Fruit fly (Drosophila melanogaster): ENCODE measurements around the gene CG15812.

CG15812 gene

dm6 chr3L:3134064-3134545 is 25.7 kb upstream of the CG15812 start (continued):
- TF ChIP-seq CG7556 (GFP tag; optimal IDR thresholded peaks at IDR 0.05), result peak; percentile 42
- no peak for TF ChIP-seq Dad (GFP tag; optimal IDR thresholded peaks at IDR 0.05)
- TF ChIP-seq CG17361 (GFP tag; IDR thresholded peaks at IDR 0.05), result 0 out of 3 replicates have a peak, but pooled peaks have one; percentile 24
- TF ChIP-seq bcd (GFP tag; optimal IDR thresholded peaks at IDR 0.05), result no peak
- TF ChIP-seq CG15601 (tag; optimal IDR thresholded peaks at IDR 0.05), result no peak
- TF ChIP-seq CG17385 (GFP tag; optimal IDR thresholded peaks at IDR 0.05), result peak; percentile 39
- TF ChIP-seq CG8924 (tag; optimal IDR thresholded peaks at IDR 0.05), result peak; percentile 20
- TF ChIP-seq CG13287 (GFP tag; IDR thresholded peaks at IDR 0.05; ENCODE audit: partially characterized antibody), result peak; percentile 7; the same call in 1 of the 2 replicates
- TF ChIP-seq h (optimal IDR thresholded peaks at IDR 0.05), result no peak
- TF ChIP-seq otp (GFP tag; IDR thresholded peaks at IDR 0.05), result peak; percentile 15; the same call in 1 of the 3 replicates
- no peak for TF ChIP-seq CG4617 (GFP tag; optimal IDR thresholded peaks at IDR 0.05; ENCODE audit: borderline replicate concordance)
- TF ChIP-seq amos (GFP tag; IDR thresholded peaks at IDR 0.05; ENCODE audit: partially characterized antibody), result peak; percentile 32; the same call in 1 of the 2 replicates
- no peak for TF ChIP-seq CG9876 (GFP tag; optimal IDR thresholded peaks at IDR 0.05)
- peak; percentile 70; the same call in 1 of the 4 replicates for TF ChIP-seq chinmo (GFP tag; IDR thresholded peaks at IDR 0.05; ENCODE audit: partially characterized antibody)
- peak in 1 of 2 experiments; percentile 45 for TF ChIP-seq Hr51 (GFP tag; optimal IDR thresholded peaks at IDR 0.05)
- no peak for TF ChIP-seq Ets65A (GFP tag)
- no peak for TF ChIP-seq oc (tag; optimal IDR thresholded peaks at IDR 0.05)
- no peak for TF ChIP-seq CG15696 (tag; optimal IDR thresholded peaks at IDR 0.05)
- no peak for TF ChIP-seq vfl (GFP tag; optimal IDR thresholded peaks at IDR 0.05)
- peak; percentile 26 for TF ChIP-seq CG2120 (GFP tag; optimal IDR thresholded peaks at IDR 0.05)
- no peak for TF ChIP-seq crol (GFP tag; IDR thresholded peaks at IDR 0.05)
- TF ChIP-seq CG30403 (GFP tag; optimal IDR thresholded peaks at IDR 0.05), result no peak
- TF ChIP-seq HLH3B (GFP tag; IDR thresholded peaks at IDR 0.05), result no peak
- no peak for TF ChIP-seq repo (GFP tag; optimal IDR thresholded peaks at IDR 0.05)
- 0 out of 2 replicates have a peak, but pooled peaks have one; percentile 4 for TF ChIP-seq slbo (GFP tag; IDR thresholded peaks at IDR 0.05)
- peak; percentile 21 for TF ChIP-seq CG10209 (GFP tag; optimal IDR thresholded peaks at IDR 0.05)
- TF ChIP-seq CG8765 (GFP tag; IDR thresholded peaks at IDR 0.05), result no peak
- peak; percentile 46 for TF ChIP-seq CG6813 (GFP tag; optimal IDR thresholded peaks at IDR 0.05)
- peak; percentile 29 for TF ChIP-seq Atf6 (GFP tag; IDR thresholded peaks at IDR 0.05)
- no peak for TF ChIP-seq CG5953 (GFP tag; IDR thresholded peaks at IDR 0.05)
- TF ChIP-seq Fer1 (GFP tag; optimal IDR thresholded peaks at IDR 0.05), result peak; percentile 27
- peak; percentile 93 for TF ChIP-seq D19B (GFP tag; optimal IDR thresholded peaks at IDR 0.05)
- TF ChIP-seq CG7987 (GFP tag; optimal IDR thresholded peaks at IDR 0.05), result peak; percentile 32
- no peak for TF ChIP-seq Sox100B (GFP tag; optimal IDR thresholded peaks at IDR 0.05)
- TF ChIP-seq ERR (GFP tag; optimal IDR thresholded peaks at IDR 0.05), result no peak
- no peak for TF ChIP-seq CG4707 (GFP tag; optimal IDR thresholded peaks at IDR 0.05)
- TF ChIP-seq CG18619 (GFP tag; optimal IDR thresholded peaks at IDR 0.05), result peak; percentile 19
- TF ChIP-seq CG2202 (tag; optimal IDR thresholded peaks at IDR 0.05), result no peak
- TF ChIP-seq CG1233 (GFP tag; optimal IDR thresholded peaks at IDR 0.05), result no peak
- peak; percentile 3 for TF ChIP-seq CG10267 (tag; optimal IDR thresholded peaks at IDR 0.05)
- no peak for TF ChIP-seq grn (GFP tag; optimal IDR thresholded peaks at IDR 0.05)
- peak; percentile 49 to 69 for TF ChIP-seq Trl (optimal IDR thresholded peaks at IDR 0.05)
- no peak for TF ChIP-seq Trl (GFP tag; optimal IDR thresholded peaks at IDR 0.05)
- peak; percentile 20 for TF ChIP-seq cwo (GFP tag; optimal IDR thresholded peaks at IDR 0.05)
- TF ChIP-seq CG1603 (tag; optimal IDR thresholded peaks at IDR 0.05), result no peak
- TF ChIP-seq jing (GFP tag; optimal IDR thresholded peaks at IDR 0.05), result no peak
- no peak for TF ChIP-seq CG5180 (GFP tag; optimal IDR thresholded peaks at IDR 0.05)
- TF ChIP-seq Gsc (GFP tag; IDR thresholded peaks at IDR 0.05), result no peak
- TF ChIP-seq gsb (GFP tag; IDR thresholded peaks at IDR 0.05), result no peak
- no peak for TF ChIP-seq Abd-B (GFP tag; optimal IDR thresholded peaks at IDR 0.05)
